ENCODE assay signal across 5 fruit fly cellular contexts in genomic region chr3R:15293005-15293877, dm6.
TF ChIP-seq lines count a peak whose summit lies in the region.

No protein-coding gene starts in this region.

- TF ChIP-seq CTCF in whole organism, embryonic (GFP tag; optimal IDR thresholded peaks at IDR 0.05; lab: Kevin White, UChicago), result no peak

TF ChIP-seq in whole organism, adult, 20 proteins besides CTCF, POLR2A, EP300 and RAD21 (continues in another document):
- TF ChIP-seq Clk (GFP tag; optimal IDR thresholded peaks at IDR 0.05; lab: Kevin White, UChicago) (no peak), CG7101 (tag; optimal IDR thresholded peaks at IDR 0.05; lab: Kevin White, UChicago) (no peak), Hr96 (GFP tag; optimal IDR thresholded peaks at IDR 0.05; lab: Kevin White, UChicago) (no peak), CG12768 (GFP tag; optimal IDR thresholded peaks at IDR 0.05; lab: Kevin White, UChicago) (no peak), bab1 (GFP tag; optimal IDR thresholded peaks at IDR 0.05; lab: Kevin White, UChicago) (peak; percentile 26), ovo (GFP tag; optimal IDR thresholded peaks at IDR 0.05; lab: Kevin White, UChicago) (no peak), CG14711 (tag; optimal IDR thresholded peaks at IDR 0.05; lab: Kevin White, UChicago) (no peak), Crg-1 (GFP tag; optimal IDR thresholded peaks at IDR 0.05; lab: Kevin White, UChicago) (no peak), Mnt (GFP tag; optimal IDR thresholded peaks at IDR 0.05; lab: Kevin White, UChicago) (no peak), cic (GFP tag; optimal IDR thresholded peaks at IDR 0.05; lab: Kevin White, UChicago) (no peak), cnc (optimal IDR thresholded peaks at IDR 0.05; lab: Kevin White, UChicago) (no peak), CG11617 (GFP tag; optimal IDR thresholded peaks at IDR 0.05; lab: Kevin White, UChicago) (peak; percentile 1), pad (GFP tag; optimal IDR thresholded peaks at IDR 0.05; lab: Kevin White, UChicago) (peak; percentile 80), CG5204 (GFP tag; optimal IDR thresholded peaks at IDR 0.05; lab: Kevin White, UChicago) (no peak), CG1620 (GFP tag; optimal IDR thresholded peaks at IDR 0.05; lab: Kevin White, UChicago) (peak; percentile 22), CG33017 (tag; optimal IDR thresholded peaks at IDR 0.05; lab: Kevin White, UChicago) (no peak), CG7045 (GFP tag; optimal IDR thresholded peaks at IDR 0.05; lab: Kevin White, UChicago) (no peak), tj (GFP tag; optimal IDR thresholded peaks at IDR 0.05; lab: Kevin White, UChicago) (peak; percentile 71), kay (GFP tag; lab: Kevin White, UChicago; ENCODE audit: borderline replicate concordance) (no peak)

TF ChIP-seq in whole organism, embryonic, 481 proteins besides CTCF, POLR2A, EP300 and RAD21 (continues in another document):
- 0 out of 2 replicates have a peak, but pooled peaks have one; percentile 21 for TF ChIP-seq slbo (GFP tag; IDR thresholded peaks at IDR 0.05; lab: Robert Waterston, UW)
- peak; percentile 18 for TF ChIP-seq cwo (GFP tag; optimal IDR thresholded peaks at IDR 0.05; lab: Kevin White, UChicago)
- TF ChIP-seq CG2120 (GFP tag; optimal IDR thresholded peaks at IDR 0.05; lab: Kevin White, UChicago), result peak; percentile 45
- TF ChIP-seq Myb (GFP tag; optimal IDR thresholded peaks at IDR 0.05; lab: Kevin White, UChicago), result peak; percentile 7
- peak in 1 of 2 experiments; percentile 68 for TF ChIP-seq eve (GFP tag; optimal IDR thresholded peaks at IDR 0.05; lab: Kevin White, UChicago)
- peak in 1 of 2 experiments; percentile 25 for TF ChIP-seq Eip74EF (GFP tag; optimal IDR thresholded peaks at IDR 0.05; lab: Kevin White, UChicago)
- TF ChIP-seq CG2678 (tag; optimal IDR thresholded peaks at IDR 0.05; lab: Kevin White, UChicago), result peak; percentile 54
- no peak for TF ChIP-seq CG2199 (GFP tag; IDR thresholded peaks at IDR 0.05; lab: Robert Waterston, UW)
- TF ChIP-seq caup (GFP tag; optimal IDR thresholded peaks at IDR 0.05; lab: Kevin White, UChicago; ENCODE audit: severe bottlenecking), result peak; percentile 8
- TF ChIP-seq CoRest (tag; optimal IDR thresholded peaks at IDR 0.05; lab: Kevin White, UChicago), result peak; percentile 0
- peak; percentile 45 for TF ChIP-seq CG30403 (GFP tag; optimal IDR thresholded peaks at IDR 0.05; lab: Kevin White, UChicago)
- TF ChIP-seq Nf-YC (tag; optimal IDR thresholded peaks at IDR 0.05; lab: Kevin White, UChicago), result no peak
- peak; percentile 18 for TF ChIP-seq vfl (GFP tag; optimal IDR thresholded peaks at IDR 0.05; lab: Kevin White, UChicago)
- TF ChIP-seq Awh (GFP tag; IDR thresholded peaks at IDR 0.05; lab: Robert Waterston, UW), result peak; percentile 69
- peak; percentile 11; the same call in 1 of the 2 replicates for TF ChIP-seq crol (GFP tag; IDR thresholded peaks at IDR 0.05; lab: Robert Waterston, UW)
- no peak for TF ChIP-seq CG7271 (tag; optimal IDR thresholded peaks at IDR 0.05; lab: Kevin White, UChicago)
- TF ChIP-seq dpn (GFP tag; optimal IDR thresholded peaks at IDR 0.05; lab: Kevin White, UChicago), result peak in 1 of 2 experiments; percentile 1
- peak; percentile 25 for TF ChIP-seq CG10979 (tag; optimal IDR thresholded peaks at IDR 0.05; lab: Kevin White, UChicago)

TF ChIP-seq in whole organism, prepupa, 60 proteins besides CTCF, POLR2A, EP300 and RAD21 (continues in another document):
- TF ChIP-seq Hr39 (GFP tag; optimal IDR thresholded peaks at IDR 0.05; lab: Kevin White, UChicago), result no peak
- no peak for TF ChIP-seq dsx (GFP tag; optimal IDR thresholded peaks at IDR 0.05; lab: Kevin White, UChicago; ENCODE audit: poor library complexity, severe bottlenecking)
- TF ChIP-seq achi (GFP tag; optimal IDR thresholded peaks at IDR 0.05; lab: Kevin White, UChicago), result no peak
- peak; percentile 32 for TF ChIP-seq Ets21C (GFP tag; optimal IDR thresholded peaks at IDR 0.05; lab: Kevin White, UChicago)
- TF ChIP-seq CG6792 (GFP tag; optimal IDR thresholded peaks at IDR 0.05; lab: Kevin White, UChicago), result peak; percentile 33
- no peak for TF ChIP-seq dac (GFP tag; optimal IDR thresholded peaks at IDR 0.05; lab: Kevin White, UChicago)
- TF ChIP-seq cyc (GFP tag; optimal IDR thresholded peaks at IDR 0.05; lab: Kevin White, UChicago), result peak; percentile 51
- TF ChIP-seq Blimp-1 (GFP tag; optimal IDR thresholded peaks at IDR 0.05; lab: Kevin White, UChicago), result peak; percentile 67
- no peak for TF ChIP-seq CG16779 (tag; optimal IDR thresholded peaks at IDR 0.05; lab: Kevin White, UChicago)
- TF ChIP-seq CG11294 (GFP tag; IDR thresholded peaks at IDR 0.05; lab: Robert Waterston, UW), result no peak
- no peak for TF ChIP-seq Eip75B (GFP tag; optimal IDR thresholded peaks at IDR 0.05; lab: Kevin White, UChicago)
- peak; percentile 44 for TF ChIP-seq CG6808 (GFP tag; optimal IDR thresholded peaks at IDR 0.05; lab: Kevin White, UChicago)
- TF ChIP-seq Smox (GFP tag; optimal IDR thresholded peaks at IDR 0.05; lab: Kevin White, UChicago), result no peak
- TF ChIP-seq Eip78C (GFP tag; lab: Kevin White, UChicago), result peak; percentile 79
- peak; percentile 6 for TF ChIP-seq CG8632 (GFP tag; optimal IDR thresholded peaks at IDR 0.05; lab: Kevin White, UChicago)
- no peak for TF ChIP-seq CG3919 (GFP tag; optimal IDR thresholded peaks at IDR 0.05; lab: Kevin White, UChicago)
- no peak for TF ChIP-seq CG1621 (tag; optimal IDR thresholded peaks at IDR 0.05; lab: Kevin White, UChicago)
- TF ChIP-seq ss (GFP tag; optimal IDR thresholded peaks at IDR 0.05; lab: Kevin White, UChicago), result peak in 1 of 2 experiments; percentile 47
- TF ChIP-seq Hr4 (GFP tag; optimal IDR thresholded peaks at IDR 0.05; lab: Kevin White, UChicago), result no peak
- no peak for TF ChIP-seq pdm3 (GFP tag; optimal IDR thresholded peaks at IDR 0.05; lab: Kevin White, UChicago)

TF ChIP-seq in whole organism, pupa, 21 proteins besides CTCF, POLR2A, EP300 and RAD21:
- TF ChIP-seq CG17806 (tag; optimal IDR thresholded peaks at IDR 0.05; lab: Kevin White, UChicago), result no peak
- no peak for TF ChIP-seq CG32121 (GFP tag; IDR thresholded peaks at IDR 0.05; lab: Robert Waterston, UW)
- TF ChIP-seq CG12605 (GFP tag; IDR thresholded peaks at IDR 0.05; lab: Robert Waterston, UW), result 0 out of 2 replicates have a peak, but pooled peaks have one; percentile 31
- TF ChIP-seq fd96Ca (GFP tag; IDR thresholded peaks at IDR 0.05; lab: Robert Waterston, UW), result peak; percentile 16; the same call in 1 of the 3 replicates
- TF ChIP-seq rn (GFP tag; IDR thresholded peaks at IDR 0.05; lab: Robert Waterston, UW), result no peak
- TF ChIP-seq CG8159 (tag; optimal IDR thresholded peaks at IDR 0.05; lab: Kevin White, UChicago), result no peak
- peak; percentile 52 for TF ChIP-seq Snoo (tag; optimal IDR thresholded peaks at IDR 0.05; lab: Kevin White, UChicago)
- TF ChIP-seq Pif1A (GFP tag; optimal IDR thresholded peaks at IDR 0.05; lab: Kevin White, UChicago), result peak; percentile 29
TF ChIP-seq in whole organism, pupa: peak in this region for 4.

TF ChIP-seq in whole organism, wandering third instar larva, 38 proteins besides CTCF, POLR2A, EP300 and RAD21:
- TF ChIP-seq sage (GFP tag; optimal IDR thresholded peaks at IDR 0.05; lab: Kevin White, UChicago) (no peak), jim (GFP tag; optimal IDR thresholded peaks at IDR 0.05; lab: Kevin White, UChicago) (peak; percentile 65), CrebA (GFP tag; optimal IDR thresholded peaks at IDR 0.05; lab: Kevin White, UChicago; ENCODE audit: borderline replicate concordance) (no peak), foxo (GFP tag; optimal IDR thresholded peaks at IDR 0.05; lab: Kevin White, UChicago) (peak in 1 of 2 experiments; percentile 55), Rel (GFP tag; optimal IDR thresholded peaks at IDR 0.05; lab: Kevin White, UChicago) (peak; percentile 13), Rel (tag; optimal IDR thresholded peaks at IDR 0.05; lab: Kevin White, UChicago) (no peak), dl (GFP tag; optimal IDR thresholded peaks at IDR 0.05; lab: Kevin White, UChicago; ENCODE audit: insufficient read depth in 1 of 2, partially characterized antibody in 2 of 2) (no peak), fru (GFP tag; optimal IDR thresholded peaks at IDR 0.05; lab: Kevin White, UChicago) (peak; percentile 45), psq (GFP tag; optimal IDR thresholded peaks at IDR 0.05; lab: Kevin White, UChicago) (peak; percentile 75), dsf (GFP tag; optimal IDR thresholded peaks at IDR 0.05; lab: Kevin White, UChicago; ENCODE audit: borderline replicate concordance) (no peak), br (GFP tag; optimal IDR thresholded peaks at IDR 0.05; lab: Kevin White, UChicago) (peak; percentile 30), ey (GFP tag; optimal IDR thresholded peaks at IDR 0.05; lab: Kevin White, UChicago) (peak; percentile 52), h (GFP tag; optimal IDR thresholded peaks at IDR 0.05; lab: Kevin White, UChicago) (peak; percentile 59), Sp1 (GFP tag; optimal IDR thresholded peaks at IDR 0.05; lab: Kevin White, UChicago) (peak; percentile 58), Dif (GFP tag; optimal IDR thresholded peaks at IDR 0.05; lab: Kevin White, UChicago; ENCODE audit: partially characterized antibody) (no peak), HLH106 (tag; optimal IDR thresholded peaks at IDR 0.05; lab: Kevin White, UChicago) (peak; percentile 27), Jra (GFP tag; optimal IDR thresholded peaks at IDR 0.05; lab: Kevin White, UChicago) (no peak), rgr (GFP tag; optimal IDR thresholded peaks at IDR 0.05; lab: Kevin White, UChicago) (no peak), pan (optimal IDR thresholded peaks at IDR 0.05; lab: Kevin White, UChicago) (no peak), OdsH (GFP tag; optimal IDR thresholded peaks at IDR 0.05; lab: Kevin White, UChicago) (peak; percentile 56), lola (GFP tag; optimal IDR thresholded peaks at IDR 0.05; lab: Kevin White, UChicago) (no peak), Myc (optimal IDR thresholded peaks at IDR 0.05; lab: Kevin White, UChicago) (no peak), woc (GFP tag; optimal IDR thresholded peaks at IDR 0.05; lab: Kevin White, UChicago) (peak; percentile 85), CG9705 (GFP tag; optimal IDR thresholded peaks at IDR 0.05; lab: Kevin White, UChicago) (no peak)
